Worm (Caenorhabditis elegans): Measurements from ENCODE around the gene Y49E10.25.
A peak's percentile ranks its signal among the peaks of the same experiment; 100 is the strongest.

DNA sequence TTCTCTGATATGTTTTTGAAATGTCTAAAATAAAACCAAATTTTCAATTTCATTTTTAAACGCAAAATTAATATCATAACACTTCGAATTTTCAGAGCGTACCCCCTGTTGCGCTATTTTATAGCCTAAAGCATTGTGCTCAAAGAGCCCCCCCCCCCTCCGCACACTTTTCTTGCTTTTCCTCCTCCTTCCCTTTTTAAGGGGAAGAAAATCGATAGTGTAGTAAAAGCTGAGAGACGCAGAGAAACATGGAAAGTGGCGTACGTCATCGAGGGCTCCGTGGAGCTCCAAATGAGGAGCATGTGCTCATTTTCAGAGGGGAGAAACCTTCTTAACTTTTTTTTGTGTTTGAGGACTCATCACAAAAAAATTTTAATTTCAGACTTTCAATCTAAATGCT is 19.4 kb downstream of the Y49E10.25 start, which contains the start of gene cccp-1:
- TF ChIP-seq him-1 (tag; optimal IDR thresholded peaks at IDR 0.05) (peak; percentile 49), W03F9.2 (tag; optimal IDR thresholded peaks at IDR 0.05) (no peak)

Data from whole organism, L4/young adult.